Worm (Caenorhabditis elegans): ENCODE measurements around the gene srd-17.

Gene srd-17

DNA sequence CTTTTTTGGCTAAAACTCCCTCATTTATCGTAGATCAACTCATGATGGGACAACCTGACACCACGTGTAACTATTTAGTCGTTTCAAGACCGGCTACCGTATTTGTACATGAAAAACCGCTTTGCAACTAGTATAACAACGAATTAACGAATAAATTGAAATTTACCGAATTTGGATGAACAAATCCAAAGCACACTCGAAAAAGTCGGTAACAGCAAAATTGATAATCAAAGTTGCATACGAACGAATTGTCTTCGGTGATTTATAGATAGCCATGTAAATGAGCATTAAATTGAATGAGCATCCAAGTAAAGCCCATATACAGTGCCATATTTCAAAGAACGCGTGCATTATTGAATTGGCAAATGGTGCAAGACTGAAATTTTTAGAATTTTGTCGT is at the start of gene srd-17:
Gene srd-17 (minus strand): TSS at position 351 of the 400 bp plus-strand sequence.
- TF ChIP-seq tbx-11 (GFP tag; IDR thresholded peaks at IDR 0.05) (no peak), hmg-4 (GFP tag; optimal IDR thresholded peaks at IDR 0.05) (no peak), pes-1 (GFP tag; IDR thresholded peaks at IDR 0.05) (no peak)

DNA sequence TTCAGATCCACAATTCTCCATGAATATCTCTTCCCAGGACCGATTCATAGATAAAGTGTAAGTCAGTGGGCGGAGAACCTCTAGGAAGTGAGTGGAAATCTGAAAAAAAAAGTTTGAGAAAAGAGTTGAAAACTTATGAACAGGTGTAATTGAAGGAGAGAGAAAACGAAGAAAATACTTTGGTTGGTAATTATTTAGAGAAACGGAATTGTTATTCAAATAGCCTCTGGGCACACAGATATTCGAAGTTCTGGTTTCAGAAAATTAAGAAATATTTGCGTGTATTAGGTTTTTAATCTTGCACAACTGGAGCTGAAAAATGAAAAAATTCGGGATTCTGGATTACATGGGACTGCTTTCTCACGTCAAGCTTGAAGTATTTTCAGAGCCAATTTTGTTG is 47.3 kb upstream of the srd-17 start, which contains the start of gene T10G3.2:
Gene T10G3.2 (minus strand): TSS at position 101 of the 400 bp plus-strand sequence.
- TF ChIP-seq pes-1 (GFP tag; IDR thresholded peaks at IDR 0.05): no peak
- TF ChIP-seq ama-1 (optimal IDR thresholded peaks at IDR 0.05): no peak
- TF ChIP-seq ets-7 (tag; optimal IDR thresholded peaks at IDR 0.05): no peak
- no peak for TF ChIP-seq hnd-1 (tag; optimal IDR thresholded peaks at IDR 0.05)
- TF ChIP-seq sea-1 (GFP tag; conservative IDR thresholded peaks at IDR 0.05): no peak
- no peak for TF ChIP-seq flt-1 (GFP tag; IDR thresholded peaks at IDR 0.05)

DNA sequence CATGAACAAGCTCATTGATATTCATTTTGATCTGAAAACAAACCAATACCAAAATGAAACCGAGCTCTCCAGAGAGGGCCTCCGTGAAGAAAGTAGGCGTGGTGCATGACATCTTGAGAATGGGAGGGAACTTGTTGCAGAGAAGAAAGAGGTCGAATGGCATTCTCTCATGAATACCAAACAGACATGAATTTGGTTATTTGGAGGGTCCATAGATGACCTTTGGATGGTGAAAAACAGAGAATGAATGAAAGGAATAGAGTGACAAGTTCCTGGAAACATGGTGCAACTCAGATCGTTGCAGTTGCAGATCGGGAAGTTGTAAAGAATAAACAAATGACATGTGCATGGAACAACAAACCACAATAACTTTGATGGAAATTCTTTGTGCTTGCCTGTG is 43.8 kb upstream of the srd-17 start, which contains the start of gene T10G3.8:
Gene T10G3.8 (minus strand): TSS at position 101 of the 400 bp plus-strand sequence.
- no peak for TF ChIP-seq F13C5.2 (tag; optimal IDR thresholded peaks at IDR 0.05)

DNA sequence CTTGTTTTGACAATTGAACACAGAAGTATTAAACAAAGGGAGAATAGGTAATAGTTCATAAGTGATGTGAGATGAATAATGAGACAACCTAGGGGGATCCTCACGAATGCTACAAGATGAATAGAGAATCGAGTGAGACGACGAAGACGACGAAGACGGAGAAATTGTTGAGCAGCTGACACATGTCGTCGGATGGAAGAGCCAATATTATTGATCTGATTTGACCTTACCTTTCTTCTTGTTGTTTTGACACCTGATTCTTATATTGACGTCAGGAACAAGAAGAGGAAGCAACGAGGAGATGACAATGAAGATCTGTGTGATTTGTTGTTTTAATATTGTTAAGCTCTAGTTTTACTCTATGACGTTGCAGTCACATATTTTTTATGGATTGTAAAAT is 41.0 kb upstream of the srd-17 start, which contains the start of gene T10G3.1:
Gene T10G3.1 (minus strand): TSS at position 213 of the 400 bp plus-strand sequence.
- TF ChIP-seq flt-1 (GFP tag; IDR thresholded peaks at IDR 0.05) (no peak), scrt-1 (GFP tag; IDR thresholded peaks at IDR 0.05) (no peak), tbx-37 (GFP tag; conservative IDR thresholded peaks at IDR 0.05) (no peak), hnd-1 (tag; optimal IDR thresholded peaks at IDR 0.05) (no peak), B0310.2 (tag; optimal IDR thresholded peaks at IDR 0.05) (no peak), tbx-11 (GFP tag; IDR thresholded peaks at IDR 0.05) (no peak), ceh-13 (GFP tag; optimal IDR thresholded peaks at IDR 0.05) (no peak), pes-1 (GFP tag; IDR thresholded peaks at IDR 0.05) (no peak), F13C5.2 (tag; optimal IDR thresholded peaks at IDR 0.05) (no peak), hmbx-1 (tag; optimal IDR thresholded peaks at IDR 0.05) (no peak), aly-1 (tag; optimal IDR thresholded peaks at IDR 0.05) (no peak)

DNA sequence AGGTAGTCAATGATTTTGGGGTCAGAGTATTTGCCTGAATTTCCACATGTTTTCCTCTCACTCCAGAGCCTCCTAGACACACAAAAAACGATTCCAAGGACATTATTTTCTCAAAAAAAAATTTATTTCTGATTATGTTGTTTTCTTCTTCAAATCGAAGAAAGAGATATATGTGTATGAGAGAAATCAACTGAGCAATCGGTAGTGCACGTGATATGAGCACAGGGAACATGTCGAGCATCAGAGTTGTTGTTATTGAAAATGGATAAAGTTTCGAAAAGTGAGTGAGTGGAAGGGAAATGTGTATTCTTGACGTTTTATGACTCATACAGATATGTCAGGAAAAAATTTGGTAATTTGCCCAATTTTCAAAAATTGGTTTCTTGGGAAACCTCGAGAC is 39.5 kb upstream of the srd-17 start:
- TF ChIP-seq tbx-37 (GFP tag; conservative IDR thresholded peaks at IDR 0.05): no peak

DNA sequence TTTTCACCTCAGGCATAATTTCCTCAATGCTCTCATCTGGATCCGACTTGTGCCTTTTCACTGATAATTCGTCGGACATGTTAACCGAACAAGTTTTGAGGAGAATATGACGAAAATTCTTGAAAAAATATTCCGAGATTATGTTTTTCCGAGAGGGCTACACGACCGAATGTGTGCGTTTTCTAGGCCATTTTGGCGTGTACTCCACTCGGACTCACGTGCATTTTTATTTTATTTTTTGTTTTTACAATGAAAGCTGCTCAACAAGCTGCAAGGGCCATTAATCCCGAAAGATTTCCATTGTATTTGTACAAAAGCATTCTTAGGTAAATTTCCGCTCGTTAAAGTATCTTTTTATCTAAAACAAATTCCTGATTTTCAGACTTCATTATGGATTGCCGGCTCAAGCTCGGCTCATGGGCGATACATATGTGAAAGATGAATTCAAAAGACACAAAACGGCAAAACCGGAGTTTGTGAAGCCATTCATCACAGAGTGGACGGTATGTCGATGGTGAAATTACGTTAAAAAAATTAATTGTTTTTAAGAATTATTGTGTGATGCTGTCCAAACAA is 35.8 kb upstream of the srd-17 start, which contains the start of the genes F25H9.6 and F25H9.7:
Gene F25H9.6 (minus strand): TSS at position 172 of the 576 bp plus-strand sequence.
Gene F25H9.7 (plus strand): TSS at position 187 of the 576 bp plus-strand sequence.
- TF ChIP-seq ceh-13 (GFP tag; optimal IDR thresholded peaks at IDR 0.05) (no peak), hmbx-1 (tag; optimal IDR thresholded peaks at IDR 0.05) (no peak), tra-4 (tag; optimal IDR thresholded peaks at IDR 0.05) (no peak), F13C5.2 (tag; optimal IDR thresholded peaks at IDR 0.05) (peak; percentile 64), B0310.2 (tag; optimal IDR thresholded peaks at IDR 0.05) (no peak), hmg-4 (GFP tag; optimal IDR thresholded peaks at IDR 0.05) (no peak), flt-1 (GFP tag; IDR thresholded peaks at IDR 0.05) (peak; percentile 58), tbx-11 (GFP tag; IDR thresholded peaks at IDR 0.05) (0 out of 2 replicates have a peak, but pooled peaks have one; percentile 17), tbx-37 (GFP tag; conservative IDR thresholded peaks at IDR 0.05) (peak; percentile 89), hnd-1 (tag; optimal IDR thresholded peaks at IDR 0.05) (peak; percentile 7), aly-1 (tag; optimal IDR thresholded peaks at IDR 0.05) (no peak), sea-1 (GFP tag; conservative IDR thresholded peaks at IDR 0.05) (no peak), scrt-1 (GFP tag; IDR thresholded peaks at IDR 0.05) (0 out of 2 replicates have a peak, but pooled peaks have one; percentile 32), ama-1 (optimal IDR thresholded peaks at IDR 0.05) (no peak), pes-1 (GFP tag; IDR thresholded peaks at IDR 0.05) (peak; percentile 72), ets-7 (tag; optimal IDR thresholded peaks at IDR 0.05) (peak; percentile 37), ceh-36 (tag; optimal IDR thresholded peaks at IDR 0.05) (no peak)

DNA sequence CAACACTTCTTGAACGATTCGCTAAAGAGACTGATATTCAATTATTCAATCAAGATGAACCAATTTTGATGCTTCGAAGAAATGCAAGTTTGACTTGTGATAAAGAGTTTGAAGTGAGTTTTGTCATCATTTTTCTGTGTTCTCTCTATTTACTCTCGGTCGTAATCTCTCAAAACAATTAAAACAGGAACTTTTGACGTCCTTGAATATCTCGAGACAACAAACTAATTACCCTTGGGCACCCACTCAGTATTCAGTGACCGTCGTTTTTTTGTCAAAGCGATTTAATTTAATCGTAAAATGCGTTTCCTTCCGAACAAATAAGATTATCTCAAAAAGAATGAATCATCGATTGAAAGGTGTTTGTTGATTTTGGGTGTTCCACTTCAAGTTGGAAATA is 31.6 kb upstream of the srd-17 start:
- TF ChIP-seq tbx-11 (GFP tag; IDR thresholded peaks at IDR 0.05): no peak
- TF ChIP-seq ceh-36 (tag; optimal IDR thresholded peaks at IDR 0.05): no peak
- no peak for TF ChIP-seq scrt-1 (GFP tag; IDR thresholded peaks at IDR 0.05)
- no peak for TF ChIP-seq aly-1 (tag; optimal IDR thresholded peaks at IDR 0.05)
- no peak for TF ChIP-seq ama-1 (optimal IDR thresholded peaks at IDR 0.05)
- no peak for TF ChIP-seq B0310.2 (tag; optimal IDR thresholded peaks at IDR 0.05)
- no peak for TF ChIP-seq tbx-37 (GFP tag; conservative IDR thresholded peaks at IDR 0.05)
- no peak for TF ChIP-seq hnd-1 (tag; optimal IDR thresholded peaks at IDR 0.05)
- no peak for TF ChIP-seq hmg-4 (GFP tag; optimal IDR thresholded peaks at IDR 0.05)
- TF ChIP-seq flt-1 (GFP tag; IDR thresholded peaks at IDR 0.05): no peak
- no peak for TF ChIP-seq ceh-13 (GFP tag; optimal IDR thresholded peaks at IDR 0.05)
- no peak for TF ChIP-seq ets-7 (tag; optimal IDR thresholded peaks at IDR 0.05)
- no peak for TF ChIP-seq hmbx-1 (tag; optimal IDR thresholded peaks at IDR 0.05)
- no peak for TF ChIP-seq tra-4 (tag; optimal IDR thresholded peaks at IDR 0.05)
- TF ChIP-seq sea-1 (GFP tag; conservative IDR thresholded peaks at IDR 0.05): no peak
- no peak for TF ChIP-seq F13C5.2 (tag; optimal IDR thresholded peaks at IDR 0.05)
- TF ChIP-seq pes-1 (GFP tag; IDR thresholded peaks at IDR 0.05): no peak

DNA sequence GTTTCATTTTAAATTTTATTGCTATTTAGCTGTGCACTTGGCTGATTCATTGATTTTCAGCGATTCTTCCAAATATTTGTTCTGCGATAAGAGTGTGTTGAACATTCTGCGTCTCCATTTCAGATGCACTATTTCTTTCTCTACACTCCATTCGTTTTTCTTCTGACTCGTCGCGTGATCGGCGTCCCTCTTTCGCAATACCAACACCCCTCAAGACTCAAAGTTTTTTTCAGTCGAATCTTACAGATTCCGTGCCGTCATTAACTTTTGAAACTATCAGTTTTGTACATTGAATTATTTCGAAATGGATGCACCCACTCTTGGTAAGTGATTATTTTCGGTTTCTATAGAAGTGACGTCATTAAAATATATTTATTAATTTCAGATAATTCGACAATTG is 30.5 kb upstream of the srd-17 start, which contains the start of gene frm-10:
Gene frm-10 (plus strand): TSS at position 234 of the 400 bp plus-strand sequence.
- no peak for TF ChIP-seq tbx-11 (GFP tag; IDR thresholded peaks at IDR 0.05)
- TF ChIP-seq aly-1 (tag; optimal IDR thresholded peaks at IDR 0.05): no peak
- TF ChIP-seq sea-1 (GFP tag; conservative IDR thresholded peaks at IDR 0.05): no peak
- no peak for TF ChIP-seq F13C5.2 (tag; optimal IDR thresholded peaks at IDR 0.05)
- no peak for TF ChIP-seq scrt-1 (GFP tag; IDR thresholded peaks at IDR 0.05)
- TF ChIP-seq hmbx-1 (tag; optimal IDR thresholded peaks at IDR 0.05): no peak
- TF ChIP-seq hnd-1 (tag; optimal IDR thresholded peaks at IDR 0.05): no peak
- no peak for TF ChIP-seq ceh-36 (tag; optimal IDR thresholded peaks at IDR 0.05)
- no peak for TF ChIP-seq hmg-4 (GFP tag; optimal IDR thresholded peaks at IDR 0.05)
- no peak for TF ChIP-seq ceh-13 (GFP tag; optimal IDR thresholded peaks at IDR 0.05)
- no peak for TF ChIP-seq ama-1 (optimal IDR thresholded peaks at IDR 0.05)
- TF ChIP-seq tra-4 (tag; optimal IDR thresholded peaks at IDR 0.05): no peak
- no peak for TF ChIP-seq pes-1 (GFP tag; IDR thresholded peaks at IDR 0.05)
- no peak for TF ChIP-seq flt-1 (GFP tag; IDR thresholded peaks at IDR 0.05)
- no peak for TF ChIP-seq tbx-37 (GFP tag; conservative IDR thresholded peaks at IDR 0.05)
- TF ChIP-seq B0310.2 (tag; optimal IDR thresholded peaks at IDR 0.05): no peak
- TF ChIP-seq ets-7 (tag; optimal IDR thresholded peaks at IDR 0.05): no peak

Data from whole organism, early embryonic.